Fruit fly (Drosophila melanogaster) whole organism, embryonic: ENCODE data around the gene CG3902.

Source experiments
- Atf-2 ChIP-seq: fragments of 200-800 bp; sonication (Bioruptor generic); optimal IDR thresholded peaks from 2 replicates; lab custom pipeline; 2016; ENCODE audit warnings: missing biosample characterization, missing genetic modification characterization
- Atf3 ChIP-seq: fragments of 200-800 bp; sonication (Bioruptor generic); optimal IDR thresholded peaks from 3 replicates; lab custom pipeline; 2016; ENCODE audit warnings: missing biosample characterization, missing genetic modification characterization
- B-H1 ChIP-seq: fragments of 200-800 bp; sonication (Bioruptor generic); IDR thresholded peaks from 3 replicates; pipeline ENCODE4 v1.3.6; 2022; ENCODE audit warnings: missing biosample characterization, missing genetic modification characterization
- B-H2 ChIP-seq: fragments of 200-800 bp; sonication (Bioruptor generic); optimal IDR thresholded peaks from 2 replicates; lab custom pipeline; 2018; ENCODE audit warnings: missing biosample characterization, mild to moderate bottlenecking, missing genetic modification characterization
- CG10462 ChIP-seq: fragments of 200-800 bp; sonication (Bioruptor generic); optimal IDR thresholded peaks from 2 replicates; lab custom pipeline; 2016; ENCODE audit warnings: missing biosample characterization, missing genetic modification characterization
- CG10543 ChIP-seq: fragments of 200-800 bp; sonication (Bioruptor generic); optimal IDR thresholded peaks from 3 replicates; lab custom pipeline; 2017; ENCODE audit warnings: missing biosample characterization, mild to moderate bottlenecking, missing genetic modification characterization, moderate library complexity
- CG10654 ChIP-seq: fragments of 200-800 bp; sonication (Bioruptor generic); optimal IDR thresholded peaks from 2 replicates; lab custom pipeline; 2016; ENCODE audit warnings: missing biosample characterization, missing genetic modification characterization
- CG12104 ChIP-seq: fragments of 200-800 bp; sonication (Bioruptor generic); optimal IDR thresholded peaks from 3 replicates; lab custom pipeline; 2016; ENCODE audit warnings: missing biosample characterization, missing genetic modification characterization
- CG14710 ChIP-seq: fragments of 200-800 bp; sonication (Bioruptor generic); optimal IDR thresholded peaks from 3 replicates; lab custom pipeline; 2019; ENCODE audit warnings: missing biosample characterization, mild to moderate bottlenecking, missing genetic modification characterization, moderate library complexity
- CG15269 ChIP-seq: fragments of 200-800 bp; sonication (Bioruptor generic); optimal IDR thresholded peaks from 2 replicates; lab custom pipeline; 2018; ENCODE audit warnings: missing biosample characterization, mild to moderate bottlenecking, missing genetic modification characterization, moderate library complexity
- CG15696 ChIP-seq: fragments of 200-800 bp; sonication (Bioruptor generic); optimal IDR thresholded peaks from 2 replicates; lab custom pipeline; 2019; ENCODE audit warnings: missing biosample characterization, mild to moderate bottlenecking, missing genetic modification characterization, moderate library complexity
- CG1647 ChIP-seq: fragments of 200-800 bp; sonication (Bioruptor generic); optimal IDR thresholded peaks from 3 replicates; lab custom pipeline; 2016; ENCODE audit warnings: missing biosample characterization, missing genetic modification characterization
- CG17829 ChIP-seq: fragments of 200-800 bp; optimal IDR thresholded peaks from 2 replicates; lab custom pipeline; 2019; ENCODE audit warnings: missing biosample characterization, mild to moderate bottlenecking, missing genetic modification characterization, moderate library complexity
- CG1792 ChIP-seq: fragments of 200-800 bp; sonication (Bioruptor generic); optimal IDR thresholded peaks from 2 replicates; lab custom pipeline; 2016; ENCODE audit warnings: missing biosample characterization, missing genetic modification characterization
- CG2120 ChIP-seq: fragments of 200-800 bp; sonication (Bioruptor generic); optimal IDR thresholded peaks from 3 replicates; lab custom pipeline; 2016; ENCODE audit warnings: missing biosample characterization, missing genetic modification characterization
- CG31441 ChIP-seq: fragments of 200-800 bp; sonication (Bioruptor generic); IDR thresholded peaks from 2 replicates; pipeline ENCODE4 v1.3.6; 2022; ENCODE audit warnings: missing biosample characterization, missing genetic modification characterization
- CG3407 ChIP-seq: fragments of 200-800 bp; sonication (Bioruptor generic); optimal IDR thresholded peaks from 2 replicates; lab custom pipeline; 2018; ENCODE audit warnings: missing biosample characterization, mild to moderate bottlenecking, missing genetic modification characterization
- CG34376 ChIP-seq: fragments of 200-800 bp; sonication (Bioruptor generic); optimal IDR thresholded peaks from 2 replicates; lab custom pipeline; 2018; ENCODE audit warnings: missing biosample characterization, mild to moderate bottlenecking, missing genetic modification characterization
- CG3726 ChIP-seq: fragments of 200-800 bp; sonication (Bioruptor generic); IDR thresholded peaks from 3 replicates; pipeline ENCODE4, ENCODE4 v1.3.6; 2022; ENCODE audit warnings: missing biosample characterization, missing genetic modification characterization
- CG5180 ChIP-seq: fragments of 200-800 bp; sonication (Bioruptor generic); optimal IDR thresholded peaks from 3 replicates; lab custom pipeline; 2017; ENCODE audit warnings: missing biosample characterization, missing genetic modification characterization, mild to moderate bottlenecking, moderate library complexity, missing genetic modification reagents
- CG6683 ChIP-seq: fragments of 200-800 bp; sonication (Bioruptor generic); optimal IDR thresholded peaks from 2 replicates; lab custom pipeline; 2017; ENCODE audit warnings: missing biosample characterization, mild to moderate bottlenecking, missing genetic modification characterization, missing genetic modification reagents
- CG6791 ChIP-seq: fragments of 200-800 bp; sonication (Bioruptor generic); IDR thresholded peaks from 3 replicates; pipeline ENCODE4 v1.3.6; 2022; ENCODE audit warnings: missing biosample characterization, missing genetic modification characterization; ENCODE audit not compliant: partially characterized antibody
- CG8290 ChIP-seq, 3 experiments: fragments of 200-800 bp; sonication (Bioruptor generic); optimal IDR thresholded peaks; 2 replicates each; lab custom pipeline; 2016 to 2019; ENCODE audit warnings: missing biosample characterization in 3 of 3, missing genetic modification characterization in 3 of 3, mild to moderate bottlenecking in 2 of 3, moderate library complexity in 1 of 3
- CG8765 ChIP-seq: fragments of 200-800 bp; sonication (Bioruptor generic); IDR thresholded peaks from 2 replicates; pipeline ENCODE4 v1.3.6; 2022; ENCODE audit warnings: missing biosample characterization, missing genetic modification characterization
- CG8944 ChIP-seq: fragments of 200-800 bp; sonication (Bioruptor generic); optimal IDR thresholded peaks from 3 replicates; lab custom pipeline; 2016; ENCODE audit warnings: missing biosample characterization, missing genetic modification characterization
- CG9437 ChIP-seq: fragments of 200-800 bp; sonication (Bioruptor generic); optimal IDR thresholded peaks from 2 replicates; lab custom pipeline; 2018; ENCODE audit warnings: missing biosample characterization, mild to moderate bottlenecking, missing genetic modification characterization
- Dad ChIP-seq: fragments of 200-800 bp; sonication (Bioruptor generic); optimal IDR thresholded peaks from 3 replicates; lab custom pipeline; 2016; ENCODE audit warnings: missing biosample characterization, missing genetic modification characterization
- Dbx ChIP-seq: fragments of 200-800 bp; sonication (Bioruptor generic); IDR thresholded peaks from 3 replicates; pipeline ENCODE4 v1.3.6; 2022; ENCODE audit warnings: missing biosample characterization, missing genetic modification characterization
- Gsc ChIP-seq: fragments of 200-800 bp; sonication (Bioruptor generic); IDR thresholded peaks from 2 replicates; pipeline ENCODE4 v1.3.6; 2022; ENCODE audit warnings: missing biosample characterization, missing genetic modification characterization
- HLHmδ ChIP-seq: fragments of 200-800 bp; sonication (Bioruptor generic); optimal IDR thresholded peaks from 2 replicates; lab custom pipeline; 2018; ENCODE audit warnings: missing biosample characterization, mild to moderate bottlenecking, missing genetic modification characterization, moderate library complexity
- HmgZ ChIP-seq: fragments of 200-800 bp; sonication (Bioruptor generic); optimal IDR thresholded peaks from 2 replicates; lab custom pipeline; 2018; ENCODE audit warnings: missing biosample characterization, mild to moderate bottlenecking, missing genetic modification characterization
- Lim3 ChIP-seq: fragments of 200-800 bp; sonication (Bioruptor generic); IDR thresholded peaks from 2 replicates; pipeline ENCODE4 v1.3.6; 2022; ENCODE audit warnings: missing biosample characterization, missing genetic modification characterization
- NK7.1 ChIP-seq: fragments of 200-800 bp; sonication (Bioruptor generic); optimal IDR thresholded peaks from 3 replicates; lab custom pipeline; 2016; ENCODE audit warnings: missing biosample characterization, missing genetic modification characterization
- NfI ChIP-seq: fragments of 200-800 bp; sonication (Bioruptor generic); optimal IDR thresholded peaks from 3 replicates; lab custom pipeline; 2018; ENCODE audit warnings: missing biosample characterization, mild to moderate bottlenecking, missing genetic modification characterization, moderate library complexity
- Pdp1 ChIP-seq, 2 experiments: fragments of 200-800 bp; sonication (Bioruptor generic); optimal IDR thresholded peaks; 3 replicates each; lab custom pipeline; 2016; ENCODE audit warnings: missing biosample characterization in 2 of 2, missing genetic modification characterization in 2 of 2, mild to moderate bottlenecking in 1 of 2, moderate library complexity in 1 of 2
- Taf1 ChIP-seq: fragments of 200-800 bp; sonication (Bioruptor generic); IDR thresholded peaks from 2 replicates; pipeline ENCODE4 v1.3.6; 2022; ENCODE audit warnings: missing biosample characterization, missing genetic modification characterization
- aop ChIP-seq: fragments of 200-800 bp; sonication (Bioruptor generic); IDR thresholded peaks from 2 replicates; pipeline ENCODE4 v1.3.6; 2022; ENCODE audit warnings: missing biosample characterization, missing genetic modification characterization
- chn ChIP-seq: fragments of 200-800 bp; sonication (Bioruptor generic); optimal IDR thresholded peaks from 2 replicates; lab custom pipeline; 2016; ENCODE audit warnings: missing biosample characterization, missing genetic modification characterization
- croc ChIP-seq: fragments of 200-800 bp; sonication (Bioruptor generic); conservative IDR thresholded peaks from 3 replicates; pipeline ENCODE4 v1.3.6; 2022; ENCODE audit warnings: missing biosample characterization, missing genetic modification characterization
- exex ChIP-seq: fragments of 200-800 bp; sonication (Bioruptor generic); optimal IDR thresholded peaks from 4 replicates; lab custom pipeline; 2018; ENCODE audit warnings: missing biosample characterization, mild to moderate bottlenecking, missing genetic modification characterization, moderate library complexity
- fru ChIP-seq: fragments of >200 bp; optimal IDR thresholded peaks from 2 replicates; lab custom pipeline; 2017
- gce ChIP-seq: fragments of 200-800 bp; sonication (Bioruptor generic); IDR thresholded peaks from 3 replicates; pipeline ENCODE4 v1.3.6; 2022; ENCODE audit warnings: missing biosample characterization, missing genetic modification characterization
- gt ChIP-seq: fragments of 200-800 bp; sonication (Bioruptor generic); IDR thresholded peaks from 2 replicates; pipeline ENCODE4 v1.3.6; 2022; ENCODE audit warnings: missing biosample characterization, missing genetic modification characterization
- luna ChIP-seq: fragments of 200-800 bp; sonication (Bioruptor generic); optimal IDR thresholded peaks from 2 replicates; lab custom pipeline; 2016; ENCODE audit warnings: missing biosample characterization, missing genetic modification characterization
- nau ChIP-seq: fragments of 200-800 bp; sonication (Bioruptor generic); optimal IDR thresholded peaks from 3 replicates; lab custom pipeline; 2017; ENCODE audit warnings: missing biosample characterization, mild to moderate bottlenecking, missing genetic modification characterization, missing genetic modification reagents
- run ChIP-seq: fragments of 200-800 bp; sonication (Bioruptor generic); optimal IDR thresholded peaks from 3 replicates; lab custom pipeline; 2018; ENCODE audit warnings: missing biosample characterization, mild to moderate bottlenecking, missing genetic modification characterization
- salm ChIP-seq: fragments of 200-800 bp; sonication (Bioruptor generic); optimal IDR thresholded peaks from 2 replicates; lab custom pipeline; 2018; ENCODE audit warnings: missing biosample characterization, mild to moderate bottlenecking, missing genetic modification characterization
- sens ChIP-seq: fragments of 200-800 bp; sonication (Bioruptor generic); peaks from one replicate; lab custom pipeline; 2016; ENCODE audit warnings: missing biosample characterization, missing genetic modification characterization
- sqz ChIP-seq: fragments of 200-800 bp; sonication (Bioruptor generic); optimal IDR thresholded peaks from 3 replicates; lab custom pipeline; 2018; ENCODE audit warnings: missing biosample characterization, mild to moderate bottlenecking, missing genetic modification characterization
- sug ChIP-seq: fragments of 200-800 bp; optimal IDR thresholded peaks from 2 replicates; lab custom pipeline; 2019; ENCODE audit warnings: missing biosample characterization, mild to moderate bottlenecking, missing genetic modification characterization, moderate library complexity
- tll ChIP-seq, 2 experiments: fragments of 200-800 bp in 1 of 2; fragments of >200 bp in 1 of 2; sonication (Bioruptor generic) in 1 of 2; optimal IDR thresholded peaks; 2 replicates each; lab custom pipeline; 2017 to 2019; ENCODE audit warnings: missing biosample characterization in 2 of 2, missing genetic modification characterization in 2 of 2, mild to moderate bottlenecking in 1 of 2, moderate library complexity in 1 of 2
- ttk ChIP-seq: fragments of 200-800 bp; sonication (Bioruptor generic); IDR thresholded peaks from 2 replicates; pipeline ENCODE4 v2.1.2; 2022; ENCODE audit warnings: missing biosample characterization, missing genetic modification characterization

The CG3902 gene

DNA sequence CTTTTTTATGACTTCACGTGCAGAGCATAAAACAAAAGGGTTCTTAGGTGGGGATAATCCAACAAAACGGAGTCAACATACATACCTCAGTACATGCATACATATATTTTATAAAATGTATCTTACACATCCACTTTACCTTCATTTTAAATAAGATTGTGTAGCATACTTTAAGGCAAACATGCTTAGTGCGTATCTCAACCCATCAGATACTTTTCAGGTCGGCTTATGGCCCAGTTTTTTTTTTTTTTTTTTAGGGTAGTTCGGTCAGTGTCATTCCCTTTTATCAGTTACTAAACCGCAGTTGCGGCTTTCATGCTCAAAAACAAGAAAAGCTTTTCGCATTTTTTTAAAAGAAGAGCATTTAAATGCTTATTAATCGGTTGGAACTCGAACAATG is 6.1 kb downstream of the CG3902 start, which contains the start of gene NijB (continued):
- TF ChIP-seq sqz (GFP tag; lab: Kevin White, UChicago) (peak; percentile 85), CG34376 (GFP tag; lab: Kevin White, UChicago) (peak; percentile 12), CG10654 (no peak), CG12104 (no peak), tll (GFP tag; optimal IDR thresholded peaks at IDR 0.05; lab: Kevin White, UChicago) (no peak), CG17829 (no peak), Pdp1 (GFP tag; optimal IDR thresholded peaks at IDR 0.05; lab: Kevin White, UChicago) (peak in 1 of 2 experiments; percentile 60), CG15269 (tag; lab: Kevin White, UChicago) (no peak), croc (GFP tag; lab: Robert Waterston, UW) (no peak), CG10462 (GFP tag; lab: Kevin White, UChicago) (no peak), nau (GFP tag; lab: Kevin White, UChicago) (no peak), CG3726 (no peak), HLHmδ (GFP tag; lab: Kevin White, UChicago) (no peak), CG10543 (GFP tag; lab: Kevin White, UChicago) (no peak), run (tag; lab: Kevin White, UChicago) (no peak), chn (GFP tag; lab: Kevin White, UChicago) (no peak), gce (GFP tag; lab: Robert Waterston, UW) (no peak), CG8290 (GFP tag; optimal IDR thresholded peaks at IDR 0.05; lab: Kevin White, UChicago) (peak; percentile 3), CG8290 (tag; optimal IDR thresholded peaks at IDR 0.05; lab: Kevin White, UChicago) (peak in 1 of 2 experiments; percentile 8), CG9437 (GFP tag; lab: Kevin White, UChicago) (no peak), luna (GFP tag; lab: Kevin White, UChicago) (no peak), CG1647 (no peak), CG8765 (GFP tag; lab: Robert Waterston, UW) (no peak), B-H1 (GFP tag; lab: Robert Waterston, UW) (no peak), fru (no peak), sens (peak; percentile 71), aop (GFP tag; lab: Robert Waterston, UW) (no peak), NfI (no peak), CG6791 (no peak), CG5180 (GFP tag; lab: Kevin White, UChicago) (no peak), Dad (no peak), salm (tag; lab: Kevin White, UChicago) (no peak), Taf1 (GFP tag; lab: Robert Waterston, UW) (no peak), CG15696 (tag; lab: Kevin White, UChicago) (no peak), B-H2 (GFP tag; lab: Kevin White, UChicago) (no peak), Lim3 (GFP tag; lab: Robert Waterston, UW) (no peak), CG3407 (GFP tag; lab: Kevin White, UChicago) (no peak), Gsc (GFP tag; lab: Robert Waterston, UW) (no peak), CG31441 (GFP tag; lab: Robert Waterston, UW) (no peak), NK7.1 (GFP tag; lab: Kevin White, UChicago) (no peak), Dbx (GFP tag; lab: Robert Waterston, UW) (no peak), Atf3 (GFP tag; lab: Kevin White, UChicago) (no peak), HmgZ (tag; lab: Kevin White, UChicago) (peak; percentile 52), sug (tag; lab: Kevin White, UChicago) (peak; percentile 4), Atf-2 (no peak), ttk (GFP tag; lab: Robert Waterston, UW) (no peak), CG2120 (no peak), gt (GFP tag; lab: Robert Waterston, UW) (no peak), CG8944 (no peak), exex (tag; lab: Kevin White, UChicago) (no peak), CG14710 (tag; lab: Kevin White, UChicago) (no peak), CG1792 (no peak), CG6683 (GFP tag; lab: Kevin White, UChicago) (no peak)
